Worm (Caenorhabditis elegans): ENCODE results near the gene meg-4.

Gene meg-4

DNA sequence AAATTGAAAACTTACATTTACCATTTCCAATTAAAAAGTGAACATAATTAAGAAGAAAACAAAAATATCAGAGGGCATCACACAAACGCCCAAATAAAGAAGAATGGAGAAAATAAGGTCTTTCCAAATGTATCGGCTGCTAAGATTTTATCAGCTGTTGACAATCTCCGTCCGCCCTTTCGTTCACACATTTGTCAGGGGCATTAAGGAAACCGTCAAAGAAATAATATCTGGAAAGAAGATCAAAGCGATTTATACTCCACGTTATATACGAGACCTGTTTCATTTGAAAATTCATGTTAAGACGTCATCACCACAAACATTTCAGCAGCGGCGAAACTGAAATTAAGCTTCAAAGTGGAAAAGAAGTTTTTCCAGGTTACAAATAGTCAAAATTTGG lies 29.8 kb downstream of the meg-4 start, which contains the start of gene fbxa-52:
TSS of gene fbxa-52 (minus strand) at position 101 of the 400 bp plus-strand sequence.
- no peak for TF ChIP-seq pha-4 (tag; optimal IDR thresholded peaks at IDR 0.05)
- no peak for TF ChIP-seq ceh-39 (tag; optimal IDR thresholded peaks at IDR 0.05)
- no peak for TF ChIP-seq lin-32 (GFP tag; optimal IDR thresholded peaks at IDR 0.05)
- no peak for TF ChIP-seq flh-1 (GFP tag; optimal IDR thresholded peaks at IDR 0.05)
- no peak for TF ChIP-seq ztf-11 (tag; optimal IDR thresholded peaks at IDR 0.05)
- TF ChIP-seq ces-1 (GFP tag; optimal IDR thresholded peaks at IDR 0.05), result no peak
- TF ChIP-seq snpc-4 (tag; optimal IDR thresholded peaks at IDR 0.05), result no peak
- no peak for TF ChIP-seq sptf-1 (tag; optimal IDR thresholded peaks at IDR 0.05)
- TF ChIP-seq mls-2 (tag; optimal IDR thresholded peaks at IDR 0.05), result no peak
- TF ChIP-seq blmp-1 (tag; optimal IDR thresholded peaks at IDR 0.05), result no peak
- no peak for TF ChIP-seq mep-1 (tag; optimal IDR thresholded peaks at IDR 0.05)
- no peak for TF ChIP-seq lsy-2 (tag; optimal IDR thresholded peaks at IDR 0.05)
- TF ChIP-seq sem-2 (GFP tag; optimal IDR thresholded peaks at IDR 0.05), result no peak

DNA sequence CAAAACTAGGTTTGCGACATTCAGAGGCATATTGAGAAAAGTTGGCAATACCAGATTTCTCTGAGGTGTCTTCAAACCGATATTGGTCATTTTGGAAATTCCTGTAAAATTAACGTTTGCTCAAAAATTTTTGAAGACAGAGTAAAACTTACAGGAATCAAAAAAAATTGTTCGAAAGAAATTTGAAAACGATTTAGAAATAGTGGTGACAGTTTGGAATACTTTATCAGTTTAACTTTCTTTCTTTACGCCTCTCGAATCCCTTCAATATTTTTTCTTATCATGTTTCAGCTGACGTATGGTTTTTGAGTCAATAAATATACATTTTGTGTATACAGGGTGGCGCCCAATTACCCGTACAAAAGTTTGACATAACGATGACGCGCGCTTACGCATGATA lies 35.7 kb downstream of the meg-4 start, which contains the start of gene fbxa-53:
TSS of gene fbxa-53 (minus strand) at position 101 of the 400 bp plus-strand sequence.
- no peak for TF ChIP-seq pha-4 (tag; optimal IDR thresholded peaks at IDR 0.05)
- no peak for TF ChIP-seq unc-39 (tag; optimal IDR thresholded peaks at IDR 0.05)
- TF ChIP-seq drap-1 (GFP tag; optimal IDR thresholded peaks at IDR 0.05), result no peak
- no peak for TF ChIP-seq ham-2 (GFP tag; optimal IDR thresholded peaks at IDR 0.05)
- no peak for TF ChIP-seq hlh-1 (tag; optimal IDR thresholded peaks at IDR 0.05)
- TF ChIP-seq elt-1 (tag; optimal IDR thresholded peaks at IDR 0.05; ENCODE audit: borderline replicate concordance, insufficient read depth), result no peak
- TF ChIP-seq cnd-1 (tag; optimal IDR thresholded peaks at IDR 0.05), result no peak
- TF ChIP-seq mab-5 (tag; optimal IDR thresholded peaks at IDR 0.05), result no peak
- no peak for TF ChIP-seq snpc-4 (tag; optimal IDR thresholded peaks at IDR 0.05)
- TF ChIP-seq nhr-237 (tag; optimal IDR thresholded peaks at IDR 0.05), result no peak
- TF ChIP-seq tbx-8 (GFP tag; optimal IDR thresholded peaks at IDR 0.05), result no peak
- TF ChIP-seq mls-2 (tag; optimal IDR thresholded peaks at IDR 0.05), result no peak
- no peak for TF ChIP-seq ceh-83 (GFP tag; optimal IDR thresholded peaks at IDR 0.05)
- no peak for TF ChIP-seq unc-120 (tag; optimal IDR thresholded peaks at IDR 0.05; ENCODE audit: poor library complexity, severe bottlenecking)
- no peak for TF ChIP-seq sptf-1 (tag; optimal IDR thresholded peaks at IDR 0.05)
- no peak for TF ChIP-seq nhr-2 (tag; optimal IDR thresholded peaks at IDR 0.05)
- TF ChIP-seq bed-3 (GFP tag; optimal IDR thresholded peaks at IDR 0.05), result no peak
- no peak for TF ChIP-seq lin-13 (tag; optimal IDR thresholded peaks at IDR 0.05)
- TF ChIP-seq elt-3 (tag; optimal IDR thresholded peaks at IDR 0.05), result no peak

ce11 chrX:1720359-1720758 lies 37.6 kb downstream of the meg-4 start, which contains the start of gene F07G6.8:
Gene F07G6.8 (minus strand): TSS chrX:1720459.
- TF ChIP-seq mls-2 (tag; optimal IDR thresholded peaks at IDR 0.05) (no peak), lin-13 (tag; optimal IDR thresholded peaks at IDR 0.05) (no peak), cnd-1 (tag; optimal IDR thresholded peaks at IDR 0.05) (no peak), snpc-4 (tag; optimal IDR thresholded peaks at IDR 0.05) (no peak), mep-1 (tag; optimal IDR thresholded peaks at IDR 0.05) (no peak)

ce11 chrX:1727056-1727455 lies 44.3 kb downstream of the meg-4 start, which contains the start of gene F07G6.2:
Gene F07G6.2 (plus strand): TSS chrX:1727356.
- TF ChIP-seq nhr-76 (tag; optimal IDR thresholded peaks at IDR 0.05) (no peak), mab-5 (tag; optimal IDR thresholded peaks at IDR 0.05) (no peak), blmp-1 (tag; optimal IDR thresholded peaks at IDR 0.05) (no peak), unc-62 (GFP tag; optimal IDR thresholded peaks at IDR 0.05) (no peak), elt-1 (tag; optimal IDR thresholded peaks at IDR 0.05; ENCODE audit: borderline replicate concordance, insufficient read depth) (no peak), ham-2 (GFP tag; optimal IDR thresholded peaks at IDR 0.05) (no peak), nhr-2 (tag; optimal IDR thresholded peaks at IDR 0.05) (no peak), ceh-83 (GFP tag; optimal IDR thresholded peaks at IDR 0.05) (no peak), lin-13 (tag; optimal IDR thresholded peaks at IDR 0.05) (no peak), bed-3 (GFP tag; optimal IDR thresholded peaks at IDR 0.05) (no peak), ceh-43 (GFP tag; optimal IDR thresholded peaks at IDR 0.05) (no peak), pha-4 (tag; optimal IDR thresholded peaks at IDR 0.05) (no peak), M03D4.4 (tag; optimal IDR thresholded peaks at IDR 0.05) (no peak)

DNA sequence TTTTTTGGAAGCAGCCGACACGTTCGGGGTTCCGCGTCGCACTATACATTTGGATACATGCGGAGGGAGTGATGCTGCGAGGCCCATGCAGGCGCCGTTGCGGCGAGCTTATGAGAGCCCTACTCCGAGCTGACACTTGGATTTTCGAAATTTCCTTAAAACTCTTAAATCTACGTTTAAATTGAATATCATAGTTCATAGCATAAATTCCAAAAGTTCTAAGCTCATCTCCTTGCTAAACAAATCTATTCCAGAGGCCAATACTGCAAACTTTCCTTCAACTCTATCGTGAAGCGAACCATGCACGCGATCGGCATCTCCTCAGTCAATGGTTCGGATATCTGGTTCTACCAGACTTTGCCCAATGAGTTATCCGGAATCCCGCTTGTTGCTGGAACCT lies 46.8 kb downstream of the meg-4 start, which contains the start of gene dgn-3:
TSS of gene dgn-3 (plus strand) at position 301 of the 400 bp plus-strand sequence.
- TF ChIP-seq lsy-2 (tag; optimal IDR thresholded peaks at IDR 0.05) (no peak), nhr-237 (tag; optimal IDR thresholded peaks at IDR 0.05) (no peak), blmp-1 (tag; optimal IDR thresholded peaks at IDR 0.05) (no peak), ham-2 (GFP tag; optimal IDR thresholded peaks at IDR 0.05) (no peak), sem-2 (GFP tag; optimal IDR thresholded peaks at IDR 0.05) (no peak), ces-1 (GFP tag; optimal IDR thresholded peaks at IDR 0.05) (no peak), tbx-8 (GFP tag; optimal IDR thresholded peaks at IDR 0.05) (no peak), flh-1 (GFP tag; optimal IDR thresholded peaks at IDR 0.05) (no peak), sptf-1 (tag; optimal IDR thresholded peaks at IDR 0.05) (no peak), snpc-4 (tag; optimal IDR thresholded peaks at IDR 0.05) (no peak), ceh-83 (GFP tag; optimal IDR thresholded peaks at IDR 0.05) (no peak), pha-4 (tag; optimal IDR thresholded peaks at IDR 0.05) (no peak), lin-13 (tag; optimal IDR thresholded peaks at IDR 0.05) (no peak), drap-1 (GFP tag; optimal IDR thresholded peaks at IDR 0.05) (no peak)

Data from whole organism, mixed stage, embryonic.